Fruit fly (Drosophila melanogaster) whole organism, embryonic: Measurements from ENCODE around the gene CG42340.

Source experiments
- Abd-B ChIP-seq: fragments of 200-800 bp; sonication (Bioruptor generic); optimal IDR thresholded peaks from 2 replicates; lab custom pipeline; 2018; ENCODE audit warnings: missing biosample characterization, mild to moderate bottlenecking, missing genetic modification characterization, moderate library complexity
- CG10209 ChIP-seq: fragments of 200-800 bp; sonication (Bioruptor generic); optimal IDR thresholded peaks from 3 replicates; lab custom pipeline; 2017; ENCODE audit warnings: missing biosample characterization, mild to moderate bottlenecking, missing genetic modification characterization, missing genetic modification reagents
- CG12071 ChIP-seq: fragments of 200-800 bp; sonication (Bioruptor generic); optimal IDR thresholded peaks from 3 replicates; lab custom pipeline; 2018; ENCODE audit warnings: missing biosample characterization, mild to moderate bottlenecking, missing genetic modification characterization
- CG14014 ChIP-seq: fragments of 200-800 bp; sonication (Bioruptor generic); IDR thresholded peaks from 2 replicates; pipeline ENCODE4 v1.3.6; 2022; ENCODE audit warnings: missing biosample characterization, missing genetic modification characterization
- CG14050 ChIP-seq: fragments of 200-800 bp; sonication (Bioruptor generic); IDR thresholded peaks from 3 replicates; pipeline ENCODE4 v1.3.6; 2022; ENCODE audit warnings: missing biosample characterization, missing genetic modification characterization
- CG14710 ChIP-seq: fragments of 200-800 bp; sonication (Bioruptor generic); optimal IDR thresholded peaks from 3 replicates; lab custom pipeline; 2019; ENCODE audit warnings: missing biosample characterization, mild to moderate bottlenecking, missing genetic modification characterization, moderate library complexity
- CG2712 ChIP-seq: fragments of 200-800 bp; optimal IDR thresholded peaks from 3 replicates; lab custom pipeline; 2019; ENCODE audit warnings: missing biosample characterization, mild to moderate bottlenecking, missing genetic modification characterization, moderate library complexity
- CG3065 ChIP-seq: fragments of 200-800 bp; sonication (Bioruptor generic); optimal IDR thresholded peaks from 2 replicates; lab custom pipeline; 2016; ENCODE audit warnings: missing biosample characterization, missing genetic modification characterization
- CG3281 ChIP-seq: fragments of 200-800 bp; sonication (Bioruptor generic); optimal IDR thresholded peaks from 3 replicates; lab custom pipeline; 2017; ENCODE audit warnings: missing biosample characterization, mild to moderate bottlenecking, missing genetic modification characterization
- CG34224 ChIP-seq: fragments of 200-800 bp; sonication (Bioruptor generic); IDR thresholded peaks from 3 replicates; pipeline ENCODE4 v1.3.6; 2022; ENCODE audit warnings: missing biosample characterization, missing genetic modification characterization; ENCODE audit not compliant: partially characterized antibody
- CG3838 ChIP-seq: fragments of 200-800 bp; sonication (Bioruptor generic); optimal IDR thresholded peaks from 3 replicates; lab custom pipeline; 2016; ENCODE audit warnings: missing biosample characterization, missing genetic modification characterization
- CG3995 ChIP-seq: fragments of 200-800 bp; sonication (Bioruptor generic); optimal IDR thresholded peaks from 3 replicates; lab custom pipeline; 2016; ENCODE audit warnings: missing biosample characterization, missing genetic modification characterization
- CG4328 ChIP-seq: fragments of 200-800 bp; sonication (Bioruptor generic); optimal IDR thresholded peaks from 3 replicates; lab custom pipeline; 2017; ENCODE audit warnings: missing biosample characterization, missing genetic modification reagents, missing genetic modification characterization
- CG4360 ChIP-seq: fragments of 200-800 bp; sonication (Bioruptor generic); IDR thresholded peaks from 2 replicates; pipeline ENCODE4 v1.3.6; 2022; ENCODE audit warnings: missing biosample characterization, missing genetic modification characterization
- CG5180 ChIP-seq: fragments of 200-800 bp; sonication (Bioruptor generic); optimal IDR thresholded peaks from 3 replicates; lab custom pipeline; 2017; ENCODE audit warnings: missing biosample characterization, missing genetic modification characterization, mild to moderate bottlenecking, moderate library complexity, missing genetic modification reagents
- CG6813 ChIP-seq: fragments of 200-800 bp; sonication (Bioruptor generic); optimal IDR thresholded peaks from 2 replicates; lab custom pipeline; 2017; ENCODE audit warnings: missing biosample characterization, missing genetic modification characterization, mild to moderate bottlenecking, moderate library complexity, missing genetic modification reagents
- CG7786 ChIP-seq: fragments of 200-800 bp; sonication (Bioruptor generic); optimal IDR thresholded peaks from 2 replicates; lab custom pipeline; 2016; ENCODE audit warnings: missing biosample characterization, missing genetic modification characterization
- CG7839 ChIP-seq: fragments of 200-800 bp; sonication (Bioruptor generic); optimal IDR thresholded peaks from 3 replicates; lab custom pipeline; 2018; ENCODE audit warnings: missing biosample characterization, mild to moderate bottlenecking, missing genetic modification characterization, moderate library complexity
- Chrac-16 ChIP-seq: fragments of 200-800 bp; sonication (Bioruptor generic); optimal IDR thresholded peaks from 3 replicates; lab custom pipeline; 2016; ENCODE audit warnings: missing biosample characterization, missing genetic modification characterization
- CoRest ChIP-seq: fragments of 200-800 bp; sonication (Bioruptor generic); optimal IDR thresholded peaks from 3 replicates; lab custom pipeline; 2018; ENCODE audit warnings: missing biosample characterization, mild to moderate bottlenecking, missing genetic modification characterization, moderate library complexity
- CrebB ChIP-seq: fragments of 200-800 bp; sonication (Bioruptor generic); optimal IDR thresholded peaks from 3 replicates; lab custom pipeline; 2018; ENCODE audit warnings: missing biosample characterization, mild to moderate bottlenecking, missing genetic modification characterization
- D19A ChIP-seq: fragments of 200-800 bp; optimal IDR thresholded peaks from 3 replicates; lab custom pipeline; 2019; ENCODE audit warnings: missing biosample characterization, mild to moderate bottlenecking, missing genetic modification characterization, moderate library complexity
- Lim3 ChIP-seq: fragments of 200-800 bp; sonication (Bioruptor generic); IDR thresholded peaks from 2 replicates; pipeline ENCODE4 v1.3.6; 2022; ENCODE audit warnings: missing biosample characterization, missing genetic modification characterization
- Max ChIP-seq: fragments of 200-800 bp; sonication (Bioruptor generic); optimal IDR thresholded peaks from 2 replicates; lab custom pipeline; 2016; ENCODE audit warnings: missing biosample characterization, mild to moderate bottlenecking, missing genetic modification characterization
- Med ChIP-seq: fragments of 200-800 bp; sonication (Bioruptor generic); peaks from one replicate; lab custom pipeline; 2016; ENCODE audit warnings: missing biosample characterization, missing genetic modification characterization, mild to moderate bottlenecking, inconsistent platforms, moderate library complexity
- NC2β ChIP-seq: fragments of 200-800 bp; sonication (Bioruptor generic); optimal IDR thresholded peaks from 2 replicates; lab custom pipeline; 2016; ENCODE audit warnings: missing biosample characterization, missing genetic modification characterization
- Poxn ChIP-seq: fragments of 200-800 bp; sonication (Bioruptor generic); IDR thresholded peaks from 2 replicates; pipeline ENCODE4 v1.3.6; 2022; ENCODE audit warnings: missing biosample characterization, missing genetic modification characterization
- Scr ChIP-seq: fragments of 200-800 bp; sonication (Bioruptor generic); IDR thresholded peaks from 2 replicates; pipeline ENCODE4 v1.3.6; 2022; ENCODE audit warnings: missing biosample characterization, missing genetic modification characterization; ENCODE audit not compliant: partially characterized antibody
- Sox102F ChIP-seq: fragments of 200-800 bp; sonication (Bioruptor generic); optimal IDR thresholded peaks from 2 replicates; lab custom pipeline; 2018; ENCODE audit warnings: missing biosample characterization, mild to moderate bottlenecking, missing genetic modification characterization, moderate library complexity
- Ssrp ChIP-seq: fragments of 200-800 bp; sonication (Bioruptor generic); optimal IDR thresholded peaks from 2 replicates; lab custom pipeline; 2018; ENCODE audit warnings: missing biosample characterization, mild to moderate bottlenecking, missing genetic modification characterization, moderate library complexity
- az2 ChIP-seq: fragments of 200-800 bp; sonication (Bioruptor generic); optimal IDR thresholded peaks from 3 replicates; lab custom pipeline; 2016; ENCODE audit warnings: missing biosample characterization, missing genetic modification characterization
- btn ChIP-seq: fragments of 200-800 bp; sonication (Bioruptor generic); optimal IDR thresholded peaks from 2 replicates; lab custom pipeline; 2016; ENCODE audit warnings: missing biosample characterization, missing genetic modification characterization
- chinmo ChIP-seq: fragments of 200-800 bp; sonication (Bioruptor generic); IDR thresholded peaks from 4 replicates; pipeline ENCODE4 v1.3.6; 2022; ENCODE audit warnings: missing biosample characterization, missing genetic modification characterization; ENCODE audit not compliant: partially characterized antibody
- dmrt11E ChIP-seq: fragments of 200-800 bp; sonication (Bioruptor generic); optimal IDR thresholded peaks from 3 replicates; lab custom pipeline; 2018; ENCODE audit warnings: missing biosample characterization, mild to moderate bottlenecking, missing genetic modification characterization, moderate library complexity
- fd102C ChIP-seq: fragments of 200-800 bp; sonication (Bioruptor generic); optimal IDR thresholded peaks from 2 replicates; lab custom pipeline; 2018; ENCODE audit warnings: missing biosample characterization, mild to moderate bottlenecking, missing genetic modification characterization, moderate library complexity
- ftz-f1 ChIP-seq: fragments of 200-800 bp; sonication (Bioruptor generic); optimal IDR thresholded peaks from 2 replicates; lab custom pipeline; 2016; ENCODE audit warnings: missing biosample characterization, missing genetic modification characterization
- gt ChIP-seq: fragments of 200-800 bp; sonication (Bioruptor generic); IDR thresholded peaks from 2 replicates; pipeline ENCODE4 v1.3.6; 2022; ENCODE audit warnings: missing biosample characterization, missing genetic modification characterization
- hbn ChIP-seq: fragments of 200-800 bp; sonication (Bioruptor generic); IDR thresholded peaks from 2 replicates; pipeline ENCODE4 v1.3.6; 2022; ENCODE audit warnings: missing biosample characterization, missing genetic modification characterization; ENCODE audit not compliant: partially characterized antibody
- lilli ChIP-seq: fragments of 200-800 bp; sonication (Bioruptor generic); optimal IDR thresholded peaks from 3 replicates; lab custom pipeline; 2016; ENCODE audit warnings: missing biosample characterization, missing genetic modification characterization
- nau ChIP-seq: fragments of 200-800 bp; sonication (Bioruptor generic); optimal IDR thresholded peaks from 3 replicates; lab custom pipeline; 2017; ENCODE audit warnings: missing biosample characterization, mild to moderate bottlenecking, missing genetic modification characterization, missing genetic modification reagents
- org-1 ChIP-seq: fragments of 200-800 bp; sonication (Bioruptor generic); optimal IDR thresholded peaks from 2 replicates; lab custom pipeline; 2017; ENCODE audit warnings: missing biosample characterization, missing genetic modification characterization
- pb ChIP-seq: fragments of 200-800 bp; sonication (Bioruptor generic); optimal IDR thresholded peaks from 3 replicates; lab custom pipeline; 2016; ENCODE audit warnings: missing biosample characterization, missing genetic modification characterization
- ro ChIP-seq: fragments of 200-800 bp; sonication (Bioruptor generic); IDR thresholded peaks from 2 replicates; pipeline ENCODE4 v1.3.6; 2022; ENCODE audit warnings: missing biosample characterization, missing genetic modification characterization
- sc ChIP-seq, 3 experiments: fragments of >200 bp in 2 of 3; fragments of 200-800 bp in 1 of 3; sonication (Bioruptor generic) in 1 of 3; optimal IDR thresholded peaks; 2 replicates in 2 of 3; 3 replicates in 1 of 3; lab custom pipeline; 2017; ENCODE audit warnings: mild to moderate bottlenecking in 1 of 3, missing biosample characterization in 1 of 3, missing genetic modification characterization in 1 of 3, missing genetic modification reagents in 1 of 3
- sima ChIP-seq: fragments of 200-800 bp; sonication (Bioruptor generic); optimal IDR thresholded peaks from 2 replicates; lab custom pipeline; 2016; ENCODE audit warnings: missing biosample characterization, missing genetic modification characterization
- sug ChIP-seq: fragments of 200-800 bp; optimal IDR thresholded peaks from 2 replicates; lab custom pipeline; 2019; ENCODE audit warnings: missing biosample characterization, mild to moderate bottlenecking, missing genetic modification characterization, moderate library complexity
- unpg ChIP-seq: fragments of 200-800 bp; sonication (Bioruptor generic); optimal IDR thresholded peaks from 3 replicates; lab custom pipeline; 2018; ENCODE audit warnings: missing biosample characterization, mild to moderate bottlenecking, missing genetic modification characterization, moderate library complexity
- vfl ChIP-seq: fragments of 200-800 bp; sonication (Bioruptor generic); optimal IDR thresholded peaks from 2 replicates; lab custom pipeline; 2016; ENCODE audit warnings: missing biosample characterization, missing genetic modification characterization
- vnd ChIP-seq: fragments of 200-800 bp; sonication (Bioruptor generic); IDR thresholded peaks from 3 replicates; pipeline ENCODE4 v1.3.6; 2022; ENCODE audit warnings: missing biosample characterization, missing genetic modification characterization; ENCODE audit not compliant: partially characterized antibody
- zen2 ChIP-seq: fragments of 200-800 bp; sonication (Bioruptor generic); IDR thresholded peaks from 3 replicates; pipeline ENCODE4 v1.3.6; 2022; ENCODE audit warnings: missing biosample characterization, missing genetic modification characterization; ENCODE audit not compliant: partially characterized antibody
- zf30C ChIP-seq: fragments of 200-800 bp; sonication (Bioruptor generic); optimal IDR thresholded peaks from 3 replicates; lab custom pipeline; 2018; ENCODE audit warnings: missing biosample characterization, mild to moderate bottlenecking, missing genetic modification characterization

CG42340 gene

dm6 chrX:6528508-6528998 is 4.4 kb upstream of the CG42340 start, which contains the start of gene Agxt (continued):
- TF ChIP-seq Scr (GFP tag; lab: Robert Waterston, UW) (no peak), nau (GFP tag; lab: Kevin White, UChicago) (no peak), Abd-B (GFP tag; lab: Kevin White, UChicago) (no peak), CG14014 (GFP tag; lab: Robert Waterston, UW) (0 out of 2 replicates have a peak, but pooled peaks have one; percentile 10), CG5180 (GFP tag; lab: Kevin White, UChicago) (no peak), CG7786 (no peak), sug (tag; lab: Kevin White, UChicago) (no peak), CG7839 (peak; percentile 42), Med (peak; percentile 75), CG12071 (GFP tag; lab: Kevin White, UChicago) (no peak), CG34224 (no peak), az2 (GFP tag; lab: Kevin White, UChicago) (no peak), CG3995 (no peak), CG2712 (tag; lab: Kevin White, UChicago) (peak; percentile 7), ro (GFP tag; lab: Robert Waterston, UW) (no peak), CG14710 (tag; lab: Kevin White, UChicago) (no peak), CoRest (tag; lab: Kevin White, UChicago) (no peak), Lim3 (GFP tag; lab: Robert Waterston, UW) (no peak), ftz-f1 (GFP tag; lab: Kevin White, UChicago) (peak; percentile 23), Sox102F (peak; percentile 30), vnd (GFP tag; lab: Robert Waterston, UW) (no peak), CG14050 (GFP tag; lab: Robert Waterston, UW) (no peak), dmrt11E (tag; lab: Kevin White, UChicago) (no peak), sc (optimal IDR thresholded peaks at IDR 0.05; lab: Kevin White, UChicago) (no peak), sc (GFP tag; optimal IDR thresholded peaks at IDR 0.05; lab: Kevin White, UChicago) (no peak), fd102C (GFP tag; lab: Kevin White, UChicago) (no peak), Max (GFP tag; lab: Kevin White, UChicago) (no peak), CG6813 (GFP tag; lab: Kevin White, UChicago) (no peak), Poxn (GFP tag; lab: Robert Waterston, UW) (no peak), CG4360 (GFP tag; lab: Robert Waterston, UW) (no peak), zf30C (GFP tag; lab: Kevin White, UChicago) (no peak), chinmo (GFP tag; lab: Robert Waterston, UW) (0 out of 4 replicates have a peak, but pooled peaks have one; percentile 26), Ssrp (tag; lab: Kevin White, UChicago) (no peak), btn (GFP tag; lab: Kevin White, UChicago) (no peak), vfl (GFP tag; lab: Kevin White, UChicago) (no peak), gt (GFP tag; lab: Robert Waterston, UW) (no peak), CG3281 (GFP tag; lab: Kevin White, UChicago) (no peak), Chrac-16 (GFP tag; lab: Kevin White, UChicago) (no peak), unpg (peak; percentile 6), D19A (no peak)

dm6 chrX:6527680-6528079 is 3.6 kb upstream of the CG42340 start, which contains the start of gene CG3342:
Gene CG3342, minus strand, starts transcription at chrX:6527888.
- TF ChIP-seq CG10209 (GFP tag; lab: Kevin White, UChicago) (no peak), CrebB (tag; lab: Kevin White, UChicago) (no peak), sima (GFP tag; lab: Kevin White, UChicago) (no peak), org-1 (GFP tag; lab: Kevin White, UChicago) (no peak), pb (GFP tag; lab: Kevin White, UChicago) (no peak), NC2β (no peak), zen2 (GFP tag; lab: Robert Waterston, UW) (no peak), CG3065 (GFP tag; lab: Kevin White, UChicago) (no peak), CG3838 (GFP tag; lab: Kevin White, UChicago) (no peak), lilli (no peak), hbn (no peak), CG4328 (GFP tag; lab: Kevin White, UChicago) (no peak)
